Worm (Caenorhabditis elegans) whole organism, late embryonic: ENCODE data around the gene nlp-32.

Source experiments
- dve-1 ChIP-seq: sonication (generic microtip); optimal IDR thresholded peaks from 2 replicates; lab custom pipeline; 2017; ENCODE audit warnings: antibody characterized with exemption, mild to moderate bottlenecking, missing genetic modification characterization, missing compliant biosample characterization
- fax-1 ChIP-seq: sonication (generic microtip); optimal IDR thresholded peaks from 2 replicates; lab custom pipeline; 2016; ENCODE audit warnings: missing genotype, missing genetic modification characterization, missing compliant biosample characterization
- fkh-10 ChIP-seq: fragments of 150-350 bp; optimal IDR thresholded peaks from 2 replicates; lab custom pipeline; 2014; ENCODE audit warnings: missing biosample characterization, missing genetic modification reagents, missing genetic modification characterization
- hlh-13 ChIP-seq: fragments of 200-800 bp; sonication (Bioruptor generic); optimal IDR thresholded peaks from 2 replicates; lab custom pipeline; 2018; ENCODE audit warnings: mild to moderate bottlenecking, missing genetic modification characterization, missing compliant biosample characterization
- pag-3 ChIP-seq: sonication (generic microtip); optimal IDR thresholded peaks from 2 replicates; lab custom pipeline; 2016; ENCODE audit warnings: missing compliant biosample characterization, missing genetic modification characterization, borderline replicate concordance

DNA sequence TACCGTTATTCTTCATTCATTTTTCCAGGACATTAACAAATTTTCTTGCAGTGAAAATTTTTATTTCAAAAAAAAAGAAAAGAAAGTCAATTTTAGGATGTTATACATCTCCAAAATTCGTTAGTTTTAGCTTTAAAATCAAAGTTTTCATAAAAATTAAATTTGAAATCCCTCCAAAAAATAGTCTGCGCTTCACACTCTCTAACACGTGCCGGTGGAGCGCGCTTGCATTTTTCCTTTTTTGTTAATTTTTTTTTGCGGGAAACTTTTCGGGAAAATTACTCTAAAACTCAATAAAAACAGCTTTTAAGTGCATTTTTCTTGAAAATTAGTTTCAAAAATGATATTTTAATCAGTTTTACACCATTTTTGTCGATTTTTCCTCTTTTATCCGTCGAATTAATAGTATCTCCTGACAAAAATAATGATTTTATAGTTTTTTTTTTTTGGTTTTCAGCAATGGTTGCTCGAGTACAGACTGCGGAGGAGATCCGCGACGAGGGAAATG lies 4.8 kb upstream of the nlp-32 start, which contains the start of gene unc-45:
- TF ChIP-seq pag-3 (no peak), dve-1 (tag; lab: Kevin White, UChicago) (no peak), fax-1 (tag; lab: Kevin White, UChicago) (no peak), hlh-13 (GFP tag; lab: Kevin White, UChicago) (no peak), fkh-10 (no peak)
